Fruit fly (Drosophila melanogaster): ENCODE measurements around the gene RpL24.

RpL24 gene

dm6 chr2L:13394903-13395302, at the start of gene RpL24:
RpL24 (minus strand) TSS chr2L:13395131.
- TF ChIP-seq CG17801 (GFP tag; optimal IDR thresholded peaks at IDR 0.05; ENCODE audit: partially characterized antibody): peak; percentile 98

- TF ChIP-seq CG17801 (GFP tag; optimal IDR thresholded peaks at IDR 0.05; ENCODE audit: partially characterized antibody): no peak
Observed at dm6 chr2L:13436791-13437190, 41.9 kb upstream of the RpL24 start.

DNA sequence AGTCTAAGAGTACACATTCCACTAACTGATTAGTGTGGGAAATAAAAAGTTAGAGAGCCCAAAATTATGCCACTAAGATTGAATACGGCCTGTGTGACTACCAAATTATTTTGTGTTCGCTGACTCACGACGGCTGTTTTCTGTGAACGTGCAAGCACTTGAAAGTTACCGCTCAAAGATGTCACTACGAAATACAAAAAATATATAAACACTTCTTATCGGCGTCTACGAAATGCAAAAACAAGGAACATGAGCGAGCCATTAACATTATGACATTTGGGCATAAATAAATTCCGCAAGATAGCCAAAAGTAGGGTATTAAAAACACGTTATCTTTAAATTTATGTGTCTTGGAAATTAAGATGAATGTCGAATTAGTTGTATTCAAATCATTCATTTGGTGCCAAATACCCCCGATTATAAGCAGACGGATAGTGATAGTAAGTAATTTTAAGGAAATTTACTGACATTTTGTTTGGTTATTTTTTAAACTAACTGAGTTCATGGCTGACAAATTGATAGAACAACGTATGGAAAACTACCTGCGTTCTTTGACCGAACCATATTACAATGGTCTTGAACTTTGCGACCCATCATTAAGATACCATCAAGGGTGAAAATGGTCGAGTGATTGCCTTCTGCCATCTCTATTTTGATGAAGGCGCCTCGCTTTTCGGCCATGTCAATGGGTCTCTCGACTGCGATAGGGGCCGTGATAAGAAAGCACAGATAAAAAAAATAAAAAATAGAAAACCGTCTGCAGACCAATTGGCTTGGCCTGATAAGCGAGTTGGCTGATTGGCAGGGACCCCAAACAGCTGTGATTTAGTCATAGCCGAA, 40.1 kb upstream of the RpL24 start, which contains the start of gene Tehao:
Gene Tehao (plus strand): TSS at position 828 of the 840 bp plus-strand sequence.
- TF ChIP-seq CG17801 (GFP tag; optimal IDR thresholded peaks at IDR 0.05; ENCODE audit: partially characterized antibody): no peak

DNA sequence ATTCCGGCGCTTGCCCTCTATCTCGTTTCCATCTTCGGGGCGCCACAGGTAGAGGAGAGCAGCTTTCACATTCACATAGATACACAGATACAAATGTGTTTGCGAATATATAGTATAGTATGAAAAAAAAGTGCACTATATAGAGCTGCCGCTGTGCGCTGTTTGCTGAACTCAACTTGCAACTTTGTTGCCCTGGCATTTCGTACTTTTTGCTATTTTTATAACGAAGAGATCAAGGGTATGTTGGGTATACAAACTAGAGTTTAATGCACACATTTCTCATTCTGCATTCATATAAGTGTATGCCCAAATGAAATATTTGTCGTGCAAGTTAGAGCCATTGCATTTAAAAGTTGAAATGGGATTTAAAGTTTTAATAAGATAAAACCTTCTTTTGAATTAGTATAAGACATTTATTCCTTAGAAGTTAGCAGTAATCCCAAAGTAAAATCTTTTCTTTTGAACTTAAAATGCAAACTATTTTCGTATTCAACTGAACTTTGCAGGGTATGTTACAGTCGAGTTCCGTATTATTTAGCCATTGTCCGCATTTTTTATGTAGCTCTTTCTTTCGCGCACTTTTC, 36.1 kb upstream of the RpL24 start:
- TF ChIP-seq CG17801 (GFP tag; optimal IDR thresholded peaks at IDR 0.05; ENCODE audit: partially characterized antibody): no peak

dm6 chr2L:13414525-13415481, 19.9 kb upstream of the RpL24 start, which contains the start of the genes CG16956, CG42784 and CG43850:
CG16956 (minus strand) TSS chr2L:13414575.
CG42784 (plus strand) TSS chr2L:13415431.
CG43850 (plus strand) TSS chr2L:13415431.
- no peak for TF ChIP-seq CG17801 (GFP tag; optimal IDR thresholded peaks at IDR 0.05; ENCODE audit: partially characterized antibody)

dm6 chr2L:13412219-13412618, 17.3 kb upstream of the RpL24 start, which contains the start of gene Flad2:
Flad2 (plus strand) TSS chr2L:13412519.
- TF ChIP-seq CG17801 (GFP tag; optimal IDR thresholded peaks at IDR 0.05; ENCODE audit: partially characterized antibody): no peak

- TF ChIP-seq CG17801 (GFP tag; optimal IDR thresholded peaks at IDR 0.05; ENCODE audit: partially characterized antibody): peak; percentile 68
Observed at dm6 chr2L:13411566-13411965, 16.6 kb upstream of the RpL24 start, which contains the start of gene Vm34Ca. Vm34Ca (minus strand) TSS chr2L:13411631.

DNA sequence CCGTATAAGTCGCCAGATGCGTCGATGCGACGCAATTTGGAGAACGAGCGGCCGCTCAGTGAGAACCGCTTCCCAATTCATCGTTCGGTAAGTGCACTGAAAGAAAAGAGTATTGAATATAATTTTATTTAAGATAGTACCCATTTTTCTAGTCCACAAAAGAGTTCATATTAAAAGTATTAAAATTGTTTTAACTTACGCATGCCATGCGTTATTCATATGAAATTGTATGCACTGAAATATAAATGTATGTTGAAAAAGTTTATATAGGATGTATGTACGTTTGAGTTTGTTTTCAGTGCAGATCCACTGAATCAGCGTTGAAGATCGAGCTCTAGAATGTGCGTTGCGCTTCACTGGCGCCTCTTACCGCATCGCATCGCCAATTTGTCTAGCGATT, 4.6 kb upstream of the RpL24 start:
- TF ChIP-seq CG17801 (GFP tag; optimal IDR thresholded peaks at IDR 0.05; ENCODE audit: partially characterized antibody): peak; percentile 75

- TF ChIP-seq CG17801 (GFP tag; optimal IDR thresholded peaks at IDR 0.05; ENCODE audit: partially characterized antibody): peak; percentile 89
Observed at dm6 chr2L:13398614-13399161, 3.8 kb upstream of the RpL24 start, which contains the start of the genes CG10859 and CG7110. CG10859 (minus strand) TSS chr2L:13398664. CG7110 (plus strand) TSS chr2L:13398991.

DNA sequence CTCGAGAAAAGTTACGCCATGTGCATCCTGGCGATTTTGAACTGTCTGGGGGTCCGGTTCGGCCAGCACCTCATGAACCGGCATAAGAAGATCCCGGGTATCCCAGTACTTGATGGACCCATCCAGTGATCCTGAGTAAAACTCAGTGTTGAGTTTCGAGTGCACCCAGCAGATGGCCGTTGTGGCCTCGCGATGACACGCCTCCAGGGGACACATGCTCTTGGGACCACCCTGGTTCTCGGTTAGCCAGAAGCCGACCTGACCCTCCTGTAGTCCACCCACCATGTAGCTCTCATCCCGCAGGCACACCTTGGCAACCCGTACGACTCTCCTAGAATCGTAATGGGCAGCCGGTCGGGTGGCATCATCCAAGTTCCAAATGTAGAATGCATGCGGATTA, 2.5 kb upstream of the RpL24 start:
- TF ChIP-seq CG17801 (GFP tag; optimal IDR thresholded peaks at IDR 0.05; ENCODE audit: partially characterized antibody): no peak

- TF ChIP-seq CG17801 (GFP tag; optimal IDR thresholded peaks at IDR 0.05; ENCODE audit: partially characterized antibody): no peak
Observed at dm6 chr2L:13396084-13396483, 1.2 kb upstream of the RpL24 start, which contains the start of gene CG16957. CG16957 (minus strand) TSS chr2L:13396184.

DNA sequence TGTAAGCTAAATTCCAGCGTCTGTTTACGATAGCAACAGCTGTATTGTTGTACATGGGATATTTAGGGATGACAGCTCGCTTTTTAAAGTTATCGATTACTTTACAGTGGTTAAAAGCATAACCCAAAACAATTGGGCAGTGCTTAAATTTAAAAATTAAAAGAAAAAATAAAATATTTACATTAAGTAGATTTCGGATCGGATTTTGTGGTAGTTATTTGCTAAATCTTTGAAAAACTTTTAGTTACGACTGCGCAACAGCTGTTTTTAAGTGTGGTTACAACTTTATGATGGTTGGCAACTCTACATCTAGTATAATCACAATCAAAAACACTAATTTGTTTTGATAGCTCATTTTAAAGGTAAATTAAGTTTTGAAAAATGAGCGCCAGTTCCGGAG, 7.7 kb downstream of the RpL24 start, which contains the start of the genes Ing5 and CG7099:
Gene Ing5 (minus strand): TSS at position 58 of the 400 bp plus-strand sequence.
Gene CG7099 (plus strand): TSS at position 317 of the 400 bp plus-strand sequence.
- TF ChIP-seq CG17801 (GFP tag; optimal IDR thresholded peaks at IDR 0.05; ENCODE audit: partially characterized antibody): peak; percentile 99

dm6 chr2L:13382351-13383029, 12.4 kb downstream of the RpL24 start, which contains the start of gene loqs:
loqs (plus strand) TSS chr2L:13382652.
- TF ChIP-seq CG17801 (GFP tag; optimal IDR thresholded peaks at IDR 0.05; ENCODE audit: partially characterized antibody): peak; percentile 29
